Fruit fly (Drosophila melanogaster) whole organism, embryonic: ENCODE data around the gene CG2712.

Source experiments
- Atf6 ChIP-seq: fragments of 200-800 bp; sonication (Bioruptor generic); IDR thresholded peaks from 2 replicates; pipeline ENCODE4 v1.3.6; 2022; ENCODE audit warnings: missing biosample characterization, missing genetic modification characterization
- B-H2 ChIP-seq: fragments of 200-800 bp; sonication (Bioruptor generic); optimal IDR thresholded peaks from 2 replicates; lab custom pipeline; 2018; ENCODE audit warnings: missing biosample characterization, mild to moderate bottlenecking, missing genetic modification characterization
- CG10431 ChIP-seq: fragments of 200-800 bp; sonication (Bioruptor generic); optimal IDR thresholded peaks from 3 replicates; lab custom pipeline; 2018; ENCODE audit warnings: missing biosample characterization, mild to moderate bottlenecking, missing genetic modification characterization
- CG10462 ChIP-seq: fragments of 200-800 bp; sonication (Bioruptor generic); optimal IDR thresholded peaks from 2 replicates; lab custom pipeline; 2016; ENCODE audit warnings: missing biosample characterization, missing genetic modification characterization
- CG11560 ChIP-seq: fragments of 200-800 bp; sonication (Bioruptor generic); IDR thresholded peaks from 3 replicates; pipeline ENCODE4 v1.3.6; 2022; ENCODE audit warnings: missing biosample characterization, missing genetic modification characterization
- CG11695 ChIP-seq: fragments of 200-800 bp; sonication (Bioruptor generic); IDR thresholded peaks from 3 replicates; pipeline ENCODE4 v1.3.6; 2022; ENCODE audit warnings: missing biosample characterization, missing genetic modification characterization
- CG14710 ChIP-seq: fragments of 200-800 bp; sonication (Bioruptor generic); optimal IDR thresholded peaks from 3 replicates; lab custom pipeline; 2019; ENCODE audit warnings: missing biosample characterization, mild to moderate bottlenecking, missing genetic modification characterization, moderate library complexity
- CG15011 ChIP-seq: fragments of 200-800 bp; sonication (Bioruptor generic); optimal IDR thresholded peaks from 3 replicates; lab custom pipeline; 2018; ENCODE audit warnings: missing biosample characterization, mild to moderate bottlenecking, missing genetic modification characterization
- CG15696 ChIP-seq: fragments of 200-800 bp; sonication (Bioruptor generic); optimal IDR thresholded peaks from 2 replicates; lab custom pipeline; 2019; ENCODE audit warnings: missing biosample characterization, mild to moderate bottlenecking, missing genetic modification characterization, moderate library complexity
- CG1603 ChIP-seq: fragments of 200-800 bp; sonication (Bioruptor generic); optimal IDR thresholded peaks from 2 replicates; lab custom pipeline; 2019; ENCODE audit warnings: missing biosample characterization, mild to moderate bottlenecking, missing genetic modification characterization, moderate library complexity
- CG2129 ChIP-seq: fragments of 200-800 bp; sonication (Bioruptor generic); IDR thresholded peaks from 2 replicates; pipeline ENCODE4 v1.3.6; 2022; ENCODE audit warnings: missing biosample characterization, missing genetic modification characterization; ENCODE audit not compliant: partially characterized antibody
- CG31388 ChIP-seq: fragments of 200-800 bp; sonication (Bioruptor generic); optimal IDR thresholded peaks from 2 replicates; lab custom pipeline; 2016; ENCODE audit warnings: missing biosample characterization, missing genetic modification characterization
- CG3847 ChIP-seq: fragments of 200-800 bp; sonication (Bioruptor generic); IDR thresholded peaks from 2 replicates; pipeline ENCODE4 v1.3.6; 2022; ENCODE audit warnings: missing biosample characterization, missing genetic modification characterization
- CG42726 ChIP-seq: fragments of 200-800 bp; sonication (Bioruptor generic); IDR thresholded peaks from 2 replicates; pipeline ENCODE4 v1.3.6; 2022; ENCODE audit warnings: missing biosample characterization, missing genetic modification characterization; ENCODE audit not compliant: partially characterized antibody
- CG4424 ChIP-seq: fragments of 200-800 bp; sonication (Bioruptor generic); optimal IDR thresholded peaks from 3 replicates; lab custom pipeline; 2016; ENCODE audit warnings: missing biosample characterization, missing genetic modification characterization
- CG6854 ChIP-seq: fragments of 200-800 bp; sonication (Bioruptor generic); optimal IDR thresholded peaks from 3 replicates; lab custom pipeline; 2017; ENCODE audit warnings: missing biosample characterization, mild to moderate bottlenecking, missing genetic modification characterization
- CTCF ChIP-seq: fragments of 200-800 bp; sonication (Bioruptor generic); optimal IDR thresholded peaks from 2 replicates; lab custom pipeline; 2017; ENCODE audit warnings: missing biosample characterization, mild to moderate bottlenecking, missing genetic modification characterization, moderate library complexity
- Drgx ChIP-seq: fragments of 200-800 bp; sonication (Bioruptor generic); IDR thresholded peaks from 2 replicates; pipeline ENCODE4 v1.3.6; 2022; ENCODE audit warnings: missing biosample characterization, missing genetic modification characterization
- E2f2 ChIP-seq: fragments of 200-800 bp; sonication (Bioruptor generic); IDR thresholded peaks from 2 replicates; pipeline ENCODE4 v1.3.6; 2022; ENCODE audit warnings: missing biosample characterization, missing genetic modification characterization
- Fer3 ChIP-seq: fragments of 200-800 bp; sonication (Bioruptor generic); optimal IDR thresholded peaks from 2 replicates; lab custom pipeline; 2018; ENCODE audit warnings: missing biosample characterization, mild to moderate bottlenecking, missing genetic modification characterization, moderate library complexity
- HmgD ChIP-seq: fragments of 200-800 bp; sonication (Bioruptor generic); optimal IDR thresholded peaks from 3 replicates; lab custom pipeline; 2016; ENCODE audit warnings: missing biosample characterization, missing genetic modification characterization
- Hr78 ChIP-seq, 2 experiments: fragments of 200-800 bp in 1 of 2; fragments of >200 bp in 1 of 2; sonication (Bioruptor generic) in 1 of 2; optimal IDR thresholded peaks; 2 replicates each; lab custom pipeline; 2017 to 2019; ENCODE audit warnings: missing biosample characterization in 2 of 2, missing genetic modification characterization in 2 of 2, mild to moderate bottlenecking in 1 of 2, moderate library complexity in 1 of 2
- Jarid2 ChIP-seq: fragments of 200-800 bp; sonication (Bioruptor generic); optimal IDR thresholded peaks from 3 replicates; lab custom pipeline; 2017; ENCODE audit warnings: mild to moderate bottlenecking, missing biosample characterization, missing genetic modification reagents, missing genetic modification characterization
- Mad ChIP-seq: fragments of 200-800 bp; sonication (Bioruptor generic); optimal IDR thresholded peaks from 2 replicates; lab custom pipeline; 2016; ENCODE audit warnings: missing biosample characterization, missing genetic modification characterization
- Max ChIP-seq: fragments of 200-800 bp; sonication (Bioruptor generic); optimal IDR thresholded peaks from 2 replicates; lab custom pipeline; 2016; ENCODE audit warnings: missing biosample characterization, mild to moderate bottlenecking, missing genetic modification characterization
- Nf-YA ChIP-seq: fragments of 200-800 bp; sonication (Bioruptor generic); IDR thresholded peaks from 2 replicates; pipeline ENCODE4 v1.3.6; 2022; ENCODE audit warnings: missing biosample characterization, missing genetic modification characterization
- Nf-YC ChIP-seq: fragments of 200-800 bp; optimal IDR thresholded peaks from 3 replicates; lab custom pipeline; 2019; ENCODE audit warnings: missing biosample characterization, mild to moderate bottlenecking, missing genetic modification characterization, moderate library complexity
- NfI ChIP-seq: fragments of 200-800 bp; sonication (Bioruptor generic); optimal IDR thresholded peaks from 3 replicates; lab custom pipeline; 2018; ENCODE audit warnings: missing biosample characterization, mild to moderate bottlenecking, missing genetic modification characterization, moderate library complexity
- Opbp ChIP-seq: fragments of 200-800 bp; sonication (Bioruptor generic); IDR thresholded peaks from 3 replicates; pipeline ENCODE4 v1.3.6; 2022; ENCODE audit warnings: missing biosample characterization, missing genetic modification characterization; ENCODE audit not compliant: partially characterized antibody
- Sry-β ChIP-seq: fragments of 200-800 bp; sonication (Bioruptor generic); optimal IDR thresholded peaks from 2 replicates; lab custom pipeline; 2018; ENCODE audit warnings: missing biosample characterization, mild to moderate bottlenecking, missing genetic modification characterization, moderate library complexity
- amos ChIP-seq: fragments of 200-800 bp; sonication (Bioruptor generic); IDR thresholded peaks from 2 replicates; pipeline ENCODE4 v1.3.6; 2022; ENCODE audit warnings: missing biosample characterization, missing genetic modification characterization; ENCODE audit not compliant: partially characterized antibody
- bigmax ChIP-seq: fragments of 200-800 bp; sonication (Bioruptor generic); optimal IDR thresholded peaks from 2 replicates; lab custom pipeline; 2018; ENCODE audit warnings: missing biosample characterization, mild to moderate bottlenecking, missing genetic modification characterization
- fd3F ChIP-seq: fragments of 200-800 bp; sonication (Bioruptor generic); optimal IDR thresholded peaks from 2 replicates; lab custom pipeline; 2018; ENCODE audit warnings: missing biosample characterization, mild to moderate bottlenecking, missing genetic modification characterization, moderate library complexity
- gcm ChIP-seq: fragments of 200-800 bp; sonication (Bioruptor generic); optimal IDR thresholded peaks from 2 replicates; lab custom pipeline; 2019; ENCODE audit warnings: missing biosample characterization, mild to moderate bottlenecking, missing genetic modification characterization, moderate library complexity
- gsb-n ChIP-seq: fragments of 200-800 bp; sonication (Bioruptor generic); optimal IDR thresholded peaks from 3 replicates; lab custom pipeline; 2018; ENCODE audit warnings: missing biosample characterization, mild to moderate bottlenecking, missing genetic modification characterization
- jing ChIP-seq: fragments of 200-800 bp; sonication (Bioruptor generic); optimal IDR thresholded peaks from 2 replicates; lab custom pipeline; 2018; ENCODE audit warnings: missing biosample characterization, mild to moderate bottlenecking, missing genetic modification characterization
- lbe ChIP-seq: fragments of 200-800 bp; sonication (Bioruptor generic); optimal IDR thresholded peaks from 2 replicates; lab custom pipeline; 2016; ENCODE audit warnings: missing biosample characterization, mild to moderate bottlenecking, missing genetic modification characterization
- lmd ChIP-seq: fragments of 200-800 bp; sonication (Bioruptor generic); IDR thresholded peaks from 2 replicates; pipeline ENCODE4 v1.3.6; 2022; ENCODE audit warnings: missing biosample characterization, missing genetic modification characterization
- luna ChIP-seq: fragments of 200-800 bp; sonication (Bioruptor generic); optimal IDR thresholded peaks from 2 replicates; lab custom pipeline; 2016; ENCODE audit warnings: missing biosample characterization, missing genetic modification characterization
- maf-S ChIP-seq: fragments of 200-800 bp; sonication (Bioruptor generic); optimal IDR thresholded peaks from 2 replicates; lab custom pipeline; 2016; ENCODE audit warnings: missing biosample characterization, missing genetic modification characterization
- sim ChIP-seq: fragments of 200-800 bp; sonication (Bioruptor generic); IDR thresholded peaks from 2 replicates; pipeline ENCODE4 v1.3.6; 2022; ENCODE audit warnings: missing biosample characterization, missing genetic modification characterization
- slbo ChIP-seq: fragments of 200-800 bp; sonication (Bioruptor generic); IDR thresholded peaks from 2 replicates; pipeline ENCODE4 v1.3.6; 2022; ENCODE audit warnings: missing biosample characterization, missing genetic modification characterization
- sna ChIP-seq: fragments of 200-800 bp; sonication (Bioruptor generic); IDR thresholded peaks from 2 replicates; pipeline ENCODE4 v1.3.6; 2022; ENCODE audit warnings: missing biosample characterization, missing genetic modification characterization; ENCODE audit not compliant: partially characterized antibody
- sqz ChIP-seq: fragments of 200-800 bp; sonication (Bioruptor generic); optimal IDR thresholded peaks from 3 replicates; lab custom pipeline; 2018; ENCODE audit warnings: missing biosample characterization, mild to moderate bottlenecking, missing genetic modification characterization
- sr ChIP-seq: fragments of 200-800 bp; sonication (Bioruptor generic); IDR thresholded peaks from 3 replicates; pipeline ENCODE4 v1.3.6; 2022; ENCODE audit warnings: missing biosample characterization, missing genetic modification characterization
- sug ChIP-seq: fragments of 200-800 bp; optimal IDR thresholded peaks from 2 replicates; lab custom pipeline; 2019; ENCODE audit warnings: missing biosample characterization, mild to moderate bottlenecking, missing genetic modification characterization, moderate library complexity
- tx ChIP-seq: fragments of 200-800 bp; sonication (Bioruptor generic); optimal IDR thresholded peaks from 2 replicates; lab custom pipeline; 2016; ENCODE audit warnings: missing biosample characterization, missing genetic modification characterization
- usp ChIP-seq: fragments of >200 bp; optimal IDR thresholded peaks from 2 replicates; lab custom pipeline; 2017; ENCODE audit warnings: missing biosample characterization, missing genetic modification characterization
- wek ChIP-seq: fragments of 200-800 bp; sonication (Bioruptor generic); optimal IDR thresholded peaks from 3 replicates; lab custom pipeline; 2018; ENCODE audit warnings: missing biosample characterization, mild to moderate bottlenecking, missing genetic modification characterization, moderate library complexity
- wor ChIP-seq: fragments of 200-800 bp; sonication (Bioruptor generic); IDR thresholded peaks from 2 replicates; pipeline ENCODE4 v1.3.6; 2022; ENCODE audit warnings: missing biosample characterization, missing genetic modification characterization
- yki ChIP-seq: fragments of >200 bp; optimal IDR thresholded peaks from 3 replicates; lab custom pipeline; 2018

The CG2712 gene

DNA sequence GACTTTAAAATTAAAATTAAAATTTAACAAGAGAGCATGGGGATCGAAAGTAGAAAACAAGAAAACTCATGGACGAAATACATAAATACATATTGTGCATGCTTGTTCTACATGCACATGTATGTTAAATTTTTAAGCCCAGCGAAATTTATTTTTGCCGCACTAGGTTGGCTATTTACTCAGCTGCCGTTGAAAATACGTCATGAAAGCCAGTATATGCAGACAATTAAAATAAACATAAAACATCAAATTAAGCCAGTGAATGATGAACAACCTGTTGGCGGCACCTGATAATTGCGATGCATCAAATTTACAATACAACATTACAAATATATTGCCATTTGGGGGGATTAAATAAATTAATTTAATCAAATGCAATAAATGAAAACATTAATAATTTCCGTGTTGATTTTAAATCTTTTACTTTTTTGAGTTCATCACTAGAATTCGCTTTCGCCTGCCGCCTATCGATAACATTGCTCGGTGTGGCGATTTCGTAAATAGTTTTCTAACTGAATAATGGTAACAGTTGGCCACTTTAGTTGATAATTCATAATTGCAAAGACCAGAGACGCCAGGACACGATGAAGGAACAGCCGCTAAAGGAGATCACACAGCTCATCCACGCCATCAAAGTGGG lies 28.0 kb upstream of the CG2712 start, which contains the start of gene eIF2Bbeta (continued):
- TF ChIP-seq CG15011 (GFP tag; lab: Kevin White, UChicago) (no peak), CG11695 (GFP tag; lab: Robert Waterston, UW) (no peak), tx (GFP tag; lab: Kevin White, UChicago) (no peak), bigmax (GFP tag; lab: Kevin White, UChicago) (no peak), wor (GFP tag; lab: Robert Waterston, UW) (no peak), fd3F (no peak), usp (GFP tag; lab: Kevin White, UChicago) (no peak), luna (GFP tag; lab: Kevin White, UChicago) (no peak), yki (lab: Kevin White, UChicago) (no peak), Nf-YA (GFP tag; lab: Robert Waterston, UW) (no peak), Drgx (GFP tag; lab: Robert Waterston, UW) (no peak), lbe (GFP tag; lab: Kevin White, UChicago) (no peak), Nf-YC (tag; lab: Kevin White, UChicago) (no peak), CG14710 (no peak), Mad (GFP tag; lab: Kevin White, UChicago) (no peak), CG3847 (GFP tag; lab: Robert Waterston, UW) (no peak), CG4424 (GFP tag; lab: Kevin White, UChicago) (no peak), slbo (GFP tag; lab: Robert Waterston, UW) (0 out of 2 replicates have a peak, but pooled peaks have one; percentile 3), gcm (no peak), sr (GFP tag; lab: Robert Waterston, UW) (no peak), CG11560 (tag; lab: Robert Waterston, UW) (no peak), amos (peak; percentile 45), Jarid2 (GFP tag; lab: Kevin White, UChicago) (no peak), CG31388 (GFP tag; lab: Kevin White, UChicago) (no peak), HmgD (GFP tag; lab: Kevin White, UChicago) (no peak), CG10462 (GFP tag; lab: Kevin White, UChicago) (no peak), CG15696 (tag; lab: Kevin White, UChicago) (no peak), CTCF (GFP tag; lab: Kevin White, UChicago) (no peak), wek (no peak), CG2129 (no peak), CG42726 (no peak), Opbp (GFP tag; lab: Robert Waterston, UW) (no peak), jing (no peak), lmd (GFP tag; lab: Robert Waterston, UW) (no peak), E2f2 (no peak), NfI (GFP tag; lab: Kevin White, UChicago) (no peak), gsb-n (tag; lab: Kevin White, UChicago) (no peak), CG1603 (tag; lab: Kevin White, UChicago) (peak; percentile 5), Hr78 (GFP tag; optimal IDR thresholded peaks at IDR 0.05; lab: Kevin White, UChicago) (no peak), sim (GFP tag; lab: Robert Waterston, UW) (no peak), sug (tag; lab: Kevin White, UChicago) (no peak), CG10431 (GFP tag; lab: Kevin White, UChicago) (no peak), sqz (no peak), CG6854 (GFP tag; lab: Kevin White, UChicago) (no peak), Max (no peak), sna (GFP tag; lab: Robert Waterston, UW) (peak; percentile 17; the same call in 1 of the 2 replicates), Sry-β (peak; percentile 87), maf-S (GFP tag; lab: Kevin White, UChicago) (no peak), B-H2 (GFP tag; lab: Kevin White, UChicago) (no peak), Fer3 (no peak), Atf6 (GFP tag; lab: Robert Waterston, UW) (no peak)
